Worm (Caenorhabditis elegans) whole organism, late embryonic: ENCODE measurements around the gene K08E7.4.

Experiments
- gmeb-2 ChIP-seq: sonication (generic microtip); optimal IDR thresholded peaks from 2 replicates; lab custom pipeline; 2016; ENCODE audit warnings: missing genetic modification characterization, inconsistent platforms, missing compliant biosample characterization
- odd-2 ChIP-seq: sonication (generic microtip); optimal IDR thresholded peaks from 2 replicates; lab custom pipeline; 2017; ENCODE audit warnings: antibody characterized with exemption, mild to moderate bottlenecking, missing genetic modification characterization, missing compliant biosample characterization

DNA sequence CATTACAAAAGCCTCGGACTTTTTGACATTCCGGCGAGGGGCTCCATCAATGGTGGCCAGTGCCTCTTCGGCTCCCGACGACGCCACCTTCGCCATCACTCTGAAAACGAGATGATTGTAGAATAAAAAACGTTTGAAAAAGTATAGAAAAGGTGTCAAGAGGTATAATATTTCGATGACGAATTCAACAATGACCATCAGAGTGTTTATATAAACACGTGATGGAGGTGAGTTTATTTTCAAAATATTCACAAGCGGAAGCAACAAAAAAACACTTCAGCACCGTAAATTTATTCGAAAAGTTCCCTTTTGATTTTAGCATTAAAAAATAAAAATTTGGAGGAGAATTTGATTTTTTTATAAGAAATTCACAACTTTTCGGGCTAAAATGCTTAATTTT, 43.7 kb upstream of the K08E7.4 start, which contains the start of gene efa-6:
- TF ChIP-seq odd-2 (no peak), gmeb-2 (tag; lab: Kevin White, UChicago) (no peak)
